Fruit fly (Drosophila melanogaster) whole organism, embryonic: ENCODE data around the gene CG4313.

Experiments
- Atf6 ChIP-seq: fragments of 200-800 bp; sonication (Bioruptor generic); IDR thresholded peaks from 2 replicates; pipeline ENCODE4 v1.3.6; 2022; ENCODE audit warnings: missing biosample characterization, missing genetic modification characterization
- Bdp1 ChIP-seq: fragments of 200-800 bp; sonication (Bioruptor generic); optimal IDR thresholded peaks from 3 replicates; lab custom pipeline; 2016; ENCODE audit warnings: missing biosample characterization, missing genetic modification characterization
- Bgb ChIP-seq: fragments of 200-800 bp; sonication (Bioruptor generic); IDR thresholded peaks from 2 replicates; pipeline ENCODE4 v1.3.6; 2022; ENCODE audit warnings: missing biosample characterization, missing genetic modification characterization; ENCODE audit not compliant: partially characterized antibody
- CG10147 ChIP-seq: fragments of 200-800 bp; sonication (Bioruptor generic); optimal IDR thresholded peaks from 2 replicates; lab custom pipeline; 2019; ENCODE audit warnings: missing biosample characterization, mild to moderate bottlenecking, missing genetic modification characterization, moderate library complexity
- CG11093 ChIP-seq: fragments of 200-800 bp; sonication (Bioruptor generic); IDR thresholded peaks from 3 replicates; pipeline ENCODE4 v1.3.6; 2022; ENCODE audit warnings: missing biosample characterization, missing genetic modification characterization
- CG12391 ChIP-seq: fragments of 200-800 bp; sonication (Bioruptor generic); optimal IDR thresholded peaks from 3 replicates; lab custom pipeline; 2018; ENCODE audit warnings: missing biosample characterization, mild to moderate bottlenecking, missing genetic modification characterization, moderate library complexity
- CG12769 ChIP-seq: fragments of 200-800 bp; sonication (Bioruptor generic); optimal IDR thresholded peaks from 2 replicates; lab custom pipeline; 2019; ENCODE audit warnings: missing biosample characterization, mild to moderate bottlenecking, missing genetic modification characterization, moderate library complexity
- CG13894 ChIP-seq: fragments of 200-800 bp; sonication (Bioruptor generic); optimal IDR thresholded peaks from 3 replicates; lab custom pipeline; 2018; ENCODE audit warnings: missing biosample characterization, mild to moderate bottlenecking, missing genetic modification characterization, moderate library complexity
- CG15073 ChIP-seq: fragments of 200-800 bp; sonication (Bioruptor generic); optimal IDR thresholded peaks from 2 replicates; lab custom pipeline; 2016; ENCODE audit warnings: missing biosample characterization, missing genetic modification characterization
- CG15479 ChIP-seq: fragments of 200-800 bp; sonication (Bioruptor generic); optimal IDR thresholded peaks from 3 replicates; lab custom pipeline; 2019; ENCODE audit warnings: missing biosample characterization, mild to moderate bottlenecking, missing genetic modification characterization, moderate library complexity
- CG17912 ChIP-seq: fragments of 200-800 bp; sonication (Bioruptor generic); optimal IDR thresholded peaks from 2 replicates; lab custom pipeline; 2018; ENCODE audit warnings: missing biosample characterization, mild to moderate bottlenecking, missing genetic modification characterization
- CG2129 ChIP-seq: fragments of 200-800 bp; sonication (Bioruptor generic); IDR thresholded peaks from 2 replicates; pipeline ENCODE4 v1.3.6; 2022; ENCODE audit warnings: missing biosample characterization, missing genetic modification characterization; ENCODE audit not compliant: partially characterized antibody
- CG2889 ChIP-seq: fragments of 200-800 bp; sonication (Bioruptor generic); IDR thresholded peaks from 3 replicates; pipeline ENCODE4 v1.3.6; 2022; ENCODE audit warnings: missing biosample characterization, missing genetic modification characterization
- CG4617 ChIP-seq: fragments of 200-800 bp; sonication (Bioruptor generic); optimal IDR thresholded peaks from 3 replicates; lab custom pipeline; 2016; ENCODE audit warnings: missing biosample characterization, missing genetic modification characterization, borderline replicate concordance
- CG7963 ChIP-seq: fragments of 200-800 bp; sonication (Bioruptor generic); IDR thresholded peaks from 3 replicates; pipeline ENCODE4 v1.3.6; 2022; ENCODE audit warnings: missing biosample characterization, missing genetic modification characterization; ENCODE audit not compliant: partially characterized antibody
- CG8478 ChIP-seq: fragments of >200 bp; optimal IDR thresholded peaks from 2 replicates; lab custom pipeline; 2018
- CG8924 ChIP-seq: fragments of 200-800 bp; optimal IDR thresholded peaks from 3 replicates; lab custom pipeline; 2019; ENCODE audit warnings: missing biosample characterization, mild to moderate bottlenecking, missing genetic modification characterization, moderate library complexity
- CHES-1-like ChIP-seq: fragments of 200-800 bp; sonication (Bioruptor generic); optimal IDR thresholded peaks from 2 replicates; lab custom pipeline; 2016; ENCODE audit warnings: missing biosample characterization, missing genetic modification characterization
- CrebB ChIP-seq: fragments of 200-800 bp; sonication (Bioruptor generic); optimal IDR thresholded peaks from 3 replicates; lab custom pipeline; 2018; ENCODE audit warnings: missing biosample characterization, mild to moderate bottlenecking, missing genetic modification characterization
- Drgx ChIP-seq: fragments of 200-800 bp; sonication (Bioruptor generic); IDR thresholded peaks from 2 replicates; pipeline ENCODE4 v1.3.6; 2022; ENCODE audit warnings: missing biosample characterization, missing genetic modification characterization
- Eip74EF ChIP-seq, 2 experiments: fragments of 200-800 bp in 1 of 2; fragments of >200 bp in 1 of 2; sonication (Bioruptor generic) in 1 of 2; optimal IDR thresholded peaks; 2 replicates each; lab custom pipeline; 2017 to 2019; ENCODE audit warnings: missing biosample characterization in 2 of 2, missing genetic modification characterization in 2 of 2, mild to moderate bottlenecking in 1 of 2, moderate library complexity in 1 of 2
- Ets65A ChIP-seq: fragments of 200-800 bp; sonication (Bioruptor generic); peaks from one replicate; lab custom pipeline; 2016; ENCODE audit warnings: missing biosample characterization, missing genetic modification characterization
- Hey ChIP-seq: fragments of 200-800 bp; sonication (Bioruptor generic); optimal IDR thresholded peaks from 3 replicates; lab custom pipeline; 2018; ENCODE audit warnings: missing biosample characterization, mild to moderate bottlenecking, missing genetic modification characterization
- Mad ChIP-seq: fragments of 200-800 bp; sonication (Bioruptor generic); optimal IDR thresholded peaks from 2 replicates; lab custom pipeline; 2016; ENCODE audit warnings: missing biosample characterization, missing genetic modification characterization
- Mes4 ChIP-seq: fragments of 200-800 bp; sonication (Bioruptor generic); optimal IDR thresholded peaks from 2 replicates; lab custom pipeline; 2016; ENCODE audit warnings: missing biosample characterization, missing genetic modification characterization
- NC2α ChIP-seq: fragments of 200-800 bp; sonication (Bioruptor generic); optimal IDR thresholded peaks from 2 replicates; lab custom pipeline; 2016; ENCODE audit warnings: missing biosample characterization, missing genetic modification characterization
- PHDP ChIP-seq: fragments of 200-800 bp; sonication (Bioruptor generic); optimal IDR thresholded peaks from 3 replicates; lab custom pipeline; 2018; ENCODE audit warnings: missing biosample characterization, mild to moderate bottlenecking, missing genetic modification characterization, moderate library complexity
- Rfx ChIP-seq: fragments of 200-800 bp; sonication (Bioruptor generic); IDR thresholded peaks from 2 replicates; pipeline ENCODE4 v1.3.6; 2022; ENCODE audit warnings: missing biosample characterization, missing genetic modification characterization
- Rx ChIP-seq: fragments of 200-800 bp; sonication (Bioruptor generic); IDR thresholded peaks from 2 replicates; pipeline ENCODE4 v1.3.6; 2022; ENCODE audit warnings: missing biosample characterization, missing genetic modification characterization
- Spps ChIP-seq: fragments of 200-800 bp; sonication (Bioruptor generic); optimal IDR thresholded peaks from 2 replicates; lab custom pipeline; 2018; ENCODE audit warnings: missing biosample characterization, mild to moderate bottlenecking, missing genetic modification characterization
- TFAM ChIP-seq: fragments of 200-800 bp; sonication (Bioruptor generic); optimal IDR thresholded peaks from 2 replicates; lab custom pipeline; 2017; ENCODE audit warnings: missing biosample characterization, missing genetic modification characterization, inconsistent platforms
- al ChIP-seq: fragments of 200-800 bp; sonication (Bioruptor generic); IDR thresholded peaks from 2 replicates; pipeline ENCODE4 v1.3.6; 2022; ENCODE audit warnings: missing biosample characterization, missing genetic modification characterization
- amos ChIP-seq: fragments of 200-800 bp; sonication (Bioruptor generic); IDR thresholded peaks from 2 replicates; pipeline ENCODE4 v1.3.6; 2022; ENCODE audit warnings: missing biosample characterization, missing genetic modification characterization; ENCODE audit not compliant: partially characterized antibody
- aop ChIP-seq: fragments of 200-800 bp; sonication (Bioruptor generic); IDR thresholded peaks from 2 replicates; pipeline ENCODE4 v1.3.6; 2022; ENCODE audit warnings: missing biosample characterization, missing genetic modification characterization
- bab2 ChIP-seq: fragments of 200-800 bp; sonication (Bioruptor generic); optimal IDR thresholded peaks from 2 replicates; lab custom pipeline; 2016; ENCODE audit warnings: missing biosample characterization, missing genetic modification characterization
- chinmo ChIP-seq: fragments of 200-800 bp; sonication (Bioruptor generic); IDR thresholded peaks from 4 replicates; pipeline ENCODE4 v1.3.6; 2022; ENCODE audit warnings: missing biosample characterization, missing genetic modification characterization; ENCODE audit not compliant: partially characterized antibody
- dan ChIP-seq: fragments of 200-800 bp; sonication (Bioruptor generic); IDR thresholded peaks from 2 replicates; pipeline ENCODE4 v1.3.6; 2022; ENCODE audit warnings: missing biosample characterization, missing genetic modification characterization
- esg ChIP-seq: fragments of 200-800 bp; sonication (Bioruptor generic); conservative IDR thresholded peaks from 2 replicates; pipeline ENCODE4 v1.3.6; 2022; ENCODE audit warnings: missing biosample characterization, missing genetic modification characterization
- hb ChIP-seq: fragments of 200-800 bp; sonication (Bioruptor generic); IDR thresholded peaks from 3 replicates; pipeline ENCODE4 v1.3.6; 2022; ENCODE audit warnings: missing biosample characterization, missing genetic modification characterization; ENCODE audit not compliant: partially characterized antibody
- odd ChIP-seq: fragments of 200-800 bp; sonication (Bioruptor generic); optimal IDR thresholded peaks from 2 replicates; lab custom pipeline; 2017; ENCODE audit warnings: missing biosample characterization, mild to moderate bottlenecking, missing genetic modification characterization
- pita ChIP-seq: fragments of 200-800 bp; sonication (Bioruptor generic); optimal IDR thresholded peaks from 2 replicates; lab custom pipeline; 2017; ENCODE audit warnings: missing biosample characterization, mild to moderate bottlenecking, missing genetic modification characterization
- scrt ChIP-seq: fragments of 200-800 bp; sonication (Bioruptor generic); optimal IDR thresholded peaks from 2 replicates; lab custom pipeline; 2018; ENCODE audit warnings: missing biosample characterization, mild to moderate bottlenecking, missing genetic modification characterization, moderate library complexity
- sqz ChIP-seq: fragments of 200-800 bp; sonication (Bioruptor generic); optimal IDR thresholded peaks from 3 replicates; lab custom pipeline; 2018; ENCODE audit warnings: missing biosample characterization, mild to moderate bottlenecking, missing genetic modification characterization
- tap ChIP-seq: fragments of 200-800 bp; optimal IDR thresholded peaks from 3 replicates; lab custom pipeline; 2019; ENCODE audit warnings: missing biosample characterization, mild to moderate bottlenecking, missing genetic modification characterization, moderate library complexity
- vnd ChIP-seq: fragments of 200-800 bp; sonication (Bioruptor generic); IDR thresholded peaks from 3 replicates; pipeline ENCODE4 v1.3.6; 2022; ENCODE audit warnings: missing biosample characterization, missing genetic modification characterization; ENCODE audit not compliant: partially characterized antibody
- wdn ChIP-seq: fragments of 200-800 bp; sonication (Bioruptor generic); IDR thresholded peaks from 2 replicates; pipeline ENCODE4 v1.3.6; 2022; ENCODE audit warnings: missing biosample characterization, missing genetic modification characterization
- wek ChIP-seq: fragments of 200-800 bp; sonication (Bioruptor generic); optimal IDR thresholded peaks from 3 replicates; lab custom pipeline; 2018; ENCODE audit warnings: missing biosample characterization, mild to moderate bottlenecking, missing genetic modification characterization, moderate library complexity
- z ChIP-seq: fragments of 200-800 bp; sonication (Bioruptor generic); IDR thresholded peaks from 3 replicates; pipeline ENCODE4 v1.3.6; 2022; ENCODE audit warnings: missing biosample characterization, missing genetic modification characterization

CG4313 gene

dm6 chrX:2071878-2072817 lies 30.5 kb downstream of the CG4313 start, which contains the start of gene Rtca (continued):
- peak; percentile 55 for TF ChIP-seq CG13894 (tag; lab: Kevin White, UChicago)
- TF ChIP-seq Atf6 (GFP tag; lab: Robert Waterston, UW): peak; percentile 68
- TF ChIP-seq sqz (GFP tag; lab: Kevin White, UChicago): no peak
- TF ChIP-seq Drgx: peak; percentile 89
- TF ChIP-seq Rx (GFP tag; lab: Robert Waterston, UW): no peak; the same call in 1 of the 2 replicates
- TF ChIP-seq Ets65A (GFP tag; lab: Kevin White, UChicago): peak; percentile 82
- peak; percentile 23; the same call in 1 of the 2 replicates for TF ChIP-seq amos
- TF ChIP-seq al: peak; percentile 42; the same call in 1 of the 2 replicates
- TF ChIP-seq CG7963 (GFP tag; lab: Robert Waterston, UW): no peak
- peak; percentile 10 for TF ChIP-seq CG15479
- no peak for TF ChIP-seq vnd (GFP tag; lab: Robert Waterston, UW)
- no peak for TF ChIP-seq CrebB
- peak; percentile 72 for TF ChIP-seq esg
- TF ChIP-seq Mad (GFP tag; lab: Kevin White, UChicago): peak; percentile 35
- TF ChIP-seq chinmo (GFP tag; lab: Robert Waterston, UW): 0 out of 4 replicates have a peak, but pooled peaks have one; percentile 43
- no peak for TF ChIP-seq CG8478
- TF ChIP-seq CG15073 (GFP tag; lab: Kevin White, UChicago): no peak
- no peak for TF ChIP-seq TFAM (GFP tag; lab: Kevin White, UChicago)
- TF ChIP-seq tap: peak; percentile 64
- TF ChIP-seq wdn: peak; percentile 56
- TF ChIP-seq NC2α (GFP tag; lab: Kevin White, UChicago): peak; percentile 38
- peak; percentile 73 for TF ChIP-seq Rfx (GFP tag; lab: Robert Waterston, UW)
- TF ChIP-seq pita (GFP tag; lab: Kevin White, UChicago): no peak
- TF ChIP-seq z (GFP tag; lab: Robert Waterston, UW): no peak
- TF ChIP-seq CG10147: peak; percentile 30
- TF ChIP-seq aop: no peak
- TF ChIP-seq PHDP (tag; lab: Kevin White, UChicago): peak; percentile 66
- peak; percentile 75 for TF ChIP-seq CG12769 (tag; lab: Kevin White, UChicago)
- TF ChIP-seq CG2129 (GFP tag; lab: Robert Waterston, UW): no peak
- TF ChIP-seq Bgb (GFP tag; lab: Robert Waterston, UW): no peak
- no peak for TF ChIP-seq CG17912 (GFP tag; lab: Kevin White, UChicago)
- TF ChIP-seq wek (GFP tag; lab: Kevin White, UChicago): no peak
- TF ChIP-seq CG11093: peak; percentile 38; the same call in 1 of the 3 replicates
- TF ChIP-seq Hey: no peak
- peak; percentile 68 for TF ChIP-seq CG12391 (tag; lab: Kevin White, UChicago)
- peak; percentile 95 for TF ChIP-seq scrt (GFP tag; lab: Kevin White, UChicago)
- TF ChIP-seq CG2889 (GFP tag; lab: Robert Waterston, UW): 0 out of 3 replicates have a peak, but pooled peaks have one; percentile 14
- TF ChIP-seq Eip74EF (GFP tag; optimal IDR thresholded peaks at IDR 0.05; lab: Kevin White, UChicago): peak in 1 of 2 experiments; percentile 38
- TF ChIP-seq CHES-1-like (GFP tag; lab: Kevin White, UChicago): peak; percentile 43
- TF ChIP-seq odd (GFP tag; lab: Kevin White, UChicago): peak; percentile 54
- peak; percentile 14 for TF ChIP-seq CG4617 (GFP tag; lab: Kevin White, UChicago)
- TF ChIP-seq hb: no peak
- peak; percentile 23 for TF ChIP-seq Bdp1 (GFP tag; lab: Kevin White, UChicago)
- peak; percentile 62 for TF ChIP-seq CG8924 (tag; lab: Kevin White, UChicago)
- no peak for TF ChIP-seq dan
- TF ChIP-seq Spps: no peak
- TF ChIP-seq Mes4 (GFP tag; lab: Kevin White, UChicago): peak; percentile 45
- TF ChIP-seq bab2: peak; percentile 60
